Worm (Caenorhabditis elegans) whole organism, L1 larva: Measurements from ENCODE around the gene nhr-140.

ENCODE experiments used
- alr-1 ChIP-seq: fragments of 200-800 bp; sonication (Bioruptor generic); optimal IDR thresholded peaks from 2 replicates; lab custom pipeline; 2018; ENCODE audit warnings: borderline replicate concordance, mild to moderate bottlenecking, missing genetic modification characterization, missing compliant biosample characterization
- ces-1 ChIP-seq: fragments of 150-350 bp; optimal IDR thresholded peaks from 2 replicates; lab custom pipeline; 2014; ENCODE audit warnings: missing biosample characterization, missing genetic modification reagents, missing genetic modification characterization
- lin-39 ChIP-seq: fragments of 150-350 bp; optimal IDR thresholded peaks from 2 replicates; lab custom pipeline; 2014; ENCODE audit warnings: missing biosample characterization, missing genetic modification reagents, missing genetic modification characterization
- lsy-2 ChIP-seq, 2 experiments: fragments of 150-350 bp; optimal IDR thresholded peaks; 2 replicates each; lab custom pipeline; 2014; ENCODE audit warnings: missing biosample characterization in 2 of 2, missing genetic modification characterization in 2 of 2
- nhr-12 ChIP-seq: sonication (generic microtip); optimal IDR thresholded peaks from 2 replicates; lab custom pipeline; 2017; ENCODE audit warnings: missing biosample characterization, missing genetic modification characterization
- nhr-19 ChIP-seq: fragments of 200-800 bp; sonication (Bioruptor generic); conservative IDR thresholded peaks from 2 replicates; pipeline ENCODE4 v1.3.6; 2022; ENCODE audit warnings: missing genetic modification characterization, missing compliant biosample characterization
- nhr-28 ChIP-seq: fragments of 150-350 bp; optimal IDR thresholded peaks from 2 replicates; lab custom pipeline; 2014; ENCODE audit warnings: missing biosample characterization, missing genetic modification characterization
- pqm-1 ChIP-seq: sonication (generic microtip); optimal IDR thresholded peaks from 3 replicates; lab custom pipeline; 2017; ENCODE audit warnings: missing biosample characterization, missing genetic modification characterization
- unc-62 ChIP-seq: fragments of 150-350 bp; optimal IDR thresholded peaks from 2 replicates; lab custom pipeline; 2014; ENCODE audit warnings: missing biosample characterization, missing genetic modification reagents, missing genetic modification characterization
- unc-86 ChIP-seq: sonication (generic microtip); optimal IDR thresholded peaks from 2 replicates; lab custom pipeline; 2016; ENCODE audit warnings: missing genetic modification characterization, missing compliant biosample characterization
- ztf-4 ChIP-seq: fragments of 150-350 bp; optimal IDR thresholded peaks from 2 replicates; lab custom pipeline; 2014; ENCODE audit warnings: missing biosample characterization, missing genetic modification characterization

- TF ChIP-seq ztf-4 (tag; lab: Kevin White, UChicago) (no peak), nhr-12 (tag; lab: Kevin White, UChicago) (no peak), nhr-28 (tag; lab: Kevin White, UChicago) (no peak), pqm-1 (tag; lab: Kevin White, UChicago) (no peak), unc-62 (GFP tag; lab: Kevin White, UChicago) (no peak), alr-1 (tag; lab: Kevin White, UChicago) (no peak), nhr-19 (GFP tag; lab: Robert Waterston, UW) (no peak), unc-86 (tag; lab: Kevin White, UChicago) (no peak), lin-39 (tag; lab: Kevin White, UChicago) (no peak), lsy-2 (tag; optimal IDR thresholded peaks at IDR 0.05; lab: Kevin White, UChicago) (no peak), ces-1 (GFP tag; lab: Kevin White, UChicago) (no peak)
Measured at ce11 chrV:6969950-6970532, 19.4 kb downstream of the nhr-140 start, which contains the start of gene ptr-15.
